Fruit fly (Drosophila melanogaster) whole organism, embryonic: ENCODE data around the gene Gbs-70E.

ENCODE experiments used
- Aef1 ChIP-seq: fragments of 200-800 bp; sonication (Bioruptor generic); IDR thresholded peaks from 3 replicates; pipeline ENCODE4 v1.3.6; 2022; ENCODE audit warnings: missing biosample characterization, missing genetic modification characterization
- CG10209 ChIP-seq: fragments of 200-800 bp; sonication (Bioruptor generic); optimal IDR thresholded peaks from 3 replicates; lab custom pipeline; 2017; ENCODE audit warnings: missing biosample characterization, mild to moderate bottlenecking, missing genetic modification characterization, missing genetic modification reagents
- CG1024 ChIP-seq: fragments of 200-800 bp; sonication (Bioruptor generic); IDR thresholded peaks from 2 replicates; pipeline ENCODE4 v1.3.6; 2022; ENCODE audit warnings: missing biosample characterization, missing genetic modification characterization
- CG10543 ChIP-seq: fragments of 200-800 bp; sonication (Bioruptor generic); optimal IDR thresholded peaks from 3 replicates; lab custom pipeline; 2017; ENCODE audit warnings: missing biosample characterization, mild to moderate bottlenecking, missing genetic modification characterization, moderate library complexity
- CG11695 ChIP-seq: fragments of 200-800 bp; sonication (Bioruptor generic); IDR thresholded peaks from 3 replicates; pipeline ENCODE4 v1.3.6; 2022; ENCODE audit warnings: missing biosample characterization, missing genetic modification characterization
- CG12104 ChIP-seq: fragments of 200-800 bp; sonication (Bioruptor generic); optimal IDR thresholded peaks from 3 replicates; lab custom pipeline; 2016; ENCODE audit warnings: missing biosample characterization, missing genetic modification characterization
- CG15073 ChIP-seq: fragments of 200-800 bp; sonication (Bioruptor generic); optimal IDR thresholded peaks from 2 replicates; lab custom pipeline; 2016; ENCODE audit warnings: missing biosample characterization, missing genetic modification characterization
- CG15479 ChIP-seq: fragments of 200-800 bp; sonication (Bioruptor generic); optimal IDR thresholded peaks from 3 replicates; lab custom pipeline; 2019; ENCODE audit warnings: missing biosample characterization, mild to moderate bottlenecking, missing genetic modification characterization, moderate library complexity
- CG17361 ChIP-seq: fragments of 200-800 bp; sonication (Bioruptor generic); IDR thresholded peaks from 3 replicates; pipeline ENCODE4 v1.3.6; 2022; ENCODE audit warnings: missing biosample characterization, missing genetic modification characterization
- CG17568 ChIP-seq: fragments of 200-800 bp; sonication (Bioruptor generic); optimal IDR thresholded peaks from 2 replicates; lab custom pipeline; 2018; ENCODE audit warnings: missing biosample characterization, mild to moderate bottlenecking, missing genetic modification characterization, moderate library complexity
- CG31365 ChIP-seq: fragments of 200-800 bp; sonication (Bioruptor generic); optimal IDR thresholded peaks from 2 replicates; lab custom pipeline; 2018; ENCODE audit warnings: missing biosample characterization, mild to moderate bottlenecking, missing genetic modification characterization
- CG32767 ChIP-seq: fragments of 200-800 bp; sonication (Bioruptor generic); IDR thresholded peaks from 2 replicates; pipeline ENCODE4 v1.3.6; 2022; ENCODE audit warnings: missing biosample characterization, missing genetic modification characterization
- CG32772 ChIP-seq: fragments of 200-800 bp; sonication (Bioruptor generic); IDR thresholded peaks from 2 replicates; pipeline ENCODE4 v1.3.6; 2022; ENCODE audit warnings: missing biosample characterization, missing genetic modification characterization
- CG3407 ChIP-seq: fragments of 200-800 bp; sonication (Bioruptor generic); optimal IDR thresholded peaks from 2 replicates; lab custom pipeline; 2018; ENCODE audit warnings: missing biosample characterization, mild to moderate bottlenecking, missing genetic modification characterization
- CG34376 ChIP-seq: fragments of 200-800 bp; sonication (Bioruptor generic); optimal IDR thresholded peaks from 2 replicates; lab custom pipeline; 2018; ENCODE audit warnings: missing biosample characterization, mild to moderate bottlenecking, missing genetic modification characterization
- CG3847 ChIP-seq: fragments of 200-800 bp; sonication (Bioruptor generic); IDR thresholded peaks from 2 replicates; pipeline ENCODE4 v1.3.6; 2022; ENCODE audit warnings: missing biosample characterization, missing genetic modification characterization
- CG43689 ChIP-seq: fragments of 200-800 bp; sonication (Bioruptor generic); IDR thresholded peaks from 2 replicates; pipeline ENCODE4 v1.3.6; 2022; ENCODE audit warnings: missing biosample characterization, missing genetic modification characterization
- CG5245 ChIP-seq: fragments of 200-800 bp; sonication (Bioruptor generic); optimal IDR thresholded peaks from 3 replicates; lab custom pipeline; 2016; ENCODE audit warnings: missing biosample characterization, missing genetic modification characterization
- CG7372 ChIP-seq: fragments of 200-800 bp; sonication (Bioruptor generic); IDR thresholded peaks from 2 replicates; pipeline ENCODE4 v1.3.6; 2022; ENCODE audit warnings: missing biosample characterization, missing genetic modification characterization
- CG7987 ChIP-seq: fragments of 200-800 bp; sonication (Bioruptor generic); optimal IDR thresholded peaks from 2 replicates; lab custom pipeline; 2018; ENCODE audit warnings: missing biosample characterization, mild to moderate bottlenecking, missing genetic modification characterization, moderate library complexity
- CG8478 ChIP-seq: fragments of >200 bp; optimal IDR thresholded peaks from 2 replicates; lab custom pipeline; 2018
- CG8944 ChIP-seq: fragments of 200-800 bp; sonication (Bioruptor generic); optimal IDR thresholded peaks from 3 replicates; lab custom pipeline; 2016; ENCODE audit warnings: missing biosample characterization, missing genetic modification characterization
- CG9215 ChIP-seq: fragments of 200-800 bp; sonication (Bioruptor generic); IDR thresholded peaks from 2 replicates; pipeline ENCODE4 v1.3.6; 2022; ENCODE audit warnings: missing biosample characterization, missing genetic modification characterization
- CG9932 ChIP-seq: fragments of 200-800 bp; sonication (Bioruptor generic); IDR thresholded peaks from 2 replicates; pipeline ENCODE4 v1.3.6; 2022; ENCODE audit warnings: missing biosample characterization, missing genetic modification characterization
- D ChIP-seq, 2 experiments: fragments of 200-800 bp in 1 of 2; fragments of >200 bp in 1 of 2; sonication (Bioruptor generic) in 1 of 2; optimal IDR thresholded peaks; 2 replicates in 1 of 2; 3 replicates in 1 of 2; lab custom pipeline; 2017; ENCODE audit warnings: mild to moderate bottlenecking in 1 of 2, missing biosample characterization in 1 of 2, missing genetic modification characterization in 1 of 2, missing genetic modification reagents in 1 of 2
- Ets97D ChIP-seq: fragments of 200-800 bp; sonication (Bioruptor generic); optimal IDR thresholded peaks from 3 replicates; lab custom pipeline; 2016; ENCODE audit warnings: missing biosample characterization, missing genetic modification characterization
- GATAe ChIP-seq: fragments of 200-800 bp; sonication (Bioruptor generic); conservative IDR thresholded peaks from 2 replicates; pipeline ENCODE4 v1.3.6; 2022; ENCODE audit warnings: missing biosample characterization, missing genetic modification characterization
- Max ChIP-seq: fragments of 200-800 bp; sonication (Bioruptor generic); optimal IDR thresholded peaks from 2 replicates; lab custom pipeline; 2016; ENCODE audit warnings: missing biosample characterization, mild to moderate bottlenecking, missing genetic modification characterization
- Poxn ChIP-seq: fragments of 200-800 bp; sonication (Bioruptor generic); IDR thresholded peaks from 2 replicates; pipeline ENCODE4 v1.3.6; 2022; ENCODE audit warnings: missing biosample characterization, missing genetic modification characterization
- YL-1 ChIP-seq: fragments of 200-800 bp; sonication (Bioruptor generic); optimal IDR thresholded peaks from 3 replicates; lab custom pipeline; 2017; ENCODE audit warnings: missing biosample characterization, mild to moderate bottlenecking, missing genetic modification characterization
- aop ChIP-seq: fragments of 200-800 bp; sonication (Bioruptor generic); IDR thresholded peaks from 2 replicates; pipeline ENCODE4 v1.3.6; 2022; ENCODE audit warnings: missing biosample characterization, missing genetic modification characterization
- chn ChIP-seq: fragments of 200-800 bp; sonication (Bioruptor generic); optimal IDR thresholded peaks from 2 replicates; lab custom pipeline; 2016; ENCODE audit warnings: missing biosample characterization, missing genetic modification characterization
- ci ChIP-seq: fragments of 200-800 bp; sonication (Bioruptor generic); IDR thresholded peaks from 3 replicates; pipeline ENCODE4 v1.3.6; 2022; ENCODE audit warnings: missing biosample characterization, missing genetic modification characterization
- cwo ChIP-seq: fragments of 200-800 bp; sonication (Bioruptor generic); optimal IDR thresholded peaks from 3 replicates; lab custom pipeline; 2017; ENCODE audit warnings: missing biosample characterization, missing genetic modification characterization, mild to moderate bottlenecking, moderate library complexity, missing genetic modification reagents
- dmrt11E ChIP-seq: fragments of 200-800 bp; sonication (Bioruptor generic); optimal IDR thresholded peaks from 3 replicates; lab custom pipeline; 2018; ENCODE audit warnings: missing biosample characterization, mild to moderate bottlenecking, missing genetic modification characterization, moderate library complexity
- dmrt99B ChIP-seq: fragments of 200-800 bp; sonication (Bioruptor generic); optimal IDR thresholded peaks from 2 replicates; lab custom pipeline; 2018; ENCODE audit warnings: missing biosample characterization, mild to moderate bottlenecking, missing genetic modification characterization, moderate library complexity
- fd96Cb ChIP-seq: fragments of 200-800 bp; sonication (Bioruptor generic); optimal IDR thresholded peaks from 2 replicates; lab custom pipeline; 2018; ENCODE audit warnings: missing biosample characterization, mild to moderate bottlenecking, missing genetic modification characterization, moderate library complexity
- insv ChIP-seq, 2 experiments: fragments of 200-800 bp; sonication (Bioruptor generic); optimal IDR thresholded peaks; 3 replicates each; lab custom pipeline; 2016 to 2018; ENCODE audit warnings: missing biosample characterization in 2 of 2, missing genetic modification characterization in 2 of 2
- ken ChIP-seq: fragments of 200-800 bp; sonication (Bioruptor generic); IDR thresholded peaks from 3 replicates; pipeline ENCODE4 v1.3.6; 2022; ENCODE audit warnings: missing biosample characterization, missing genetic modification characterization
- lilli ChIP-seq: fragments of 200-800 bp; sonication (Bioruptor generic); optimal IDR thresholded peaks from 3 replicates; lab custom pipeline; 2016; ENCODE audit warnings: missing biosample characterization, missing genetic modification characterization
- pfk ChIP-seq: fragments of 200-800 bp; sonication (Bioruptor generic); optimal IDR thresholded peaks from 2 replicates; lab custom pipeline; 2018; ENCODE audit warnings: missing biosample characterization, mild to moderate bottlenecking, missing genetic modification characterization, moderate library complexity
- pum ChIP-seq: fragments of 200-800 bp; sonication (Bioruptor generic); optimal IDR thresholded peaks from 2 replicates; lab custom pipeline; 2016; ENCODE audit warnings: missing biosample characterization, missing genetic modification characterization
- salm ChIP-seq: fragments of 200-800 bp; sonication (Bioruptor generic); optimal IDR thresholded peaks from 2 replicates; lab custom pipeline; 2018; ENCODE audit warnings: missing biosample characterization, mild to moderate bottlenecking, missing genetic modification characterization
- schlank ChIP-seq: fragments of 200-800 bp; sonication (Bioruptor generic); optimal IDR thresholded peaks from 2 replicates; lab custom pipeline; 2018; ENCODE audit warnings: missing biosample characterization, mild to moderate bottlenecking, missing genetic modification characterization
- sd ChIP-seq: fragments of 200-800 bp; sonication (Bioruptor generic); optimal IDR thresholded peaks from 3 replicates; lab custom pipeline; 2018; ENCODE audit warnings: missing biosample characterization, mild to moderate bottlenecking, missing genetic modification characterization, moderate library complexity
- so ChIP-seq: fragments of 200-800 bp; sonication (Bioruptor generic); IDR thresholded peaks from 3 replicates; pipeline ENCODE4 v1.3.6; 2022; ENCODE audit warnings: missing biosample characterization, missing genetic modification characterization
- sug ChIP-seq: fragments of 200-800 bp; optimal IDR thresholded peaks from 2 replicates; lab custom pipeline; 2019; ENCODE audit warnings: missing biosample characterization, mild to moderate bottlenecking, missing genetic modification characterization, moderate library complexity
- ttk ChIP-seq: fragments of 200-800 bp; sonication (Bioruptor generic); IDR thresholded peaks from 2 replicates; pipeline ENCODE4 v2.1.2; 2022; ENCODE audit warnings: missing biosample characterization, missing genetic modification characterization
- tx ChIP-seq: fragments of 200-800 bp; sonication (Bioruptor generic); optimal IDR thresholded peaks from 2 replicates; lab custom pipeline; 2016; ENCODE audit warnings: missing biosample characterization, missing genetic modification characterization
- vfl ChIP-seq: fragments of 200-800 bp; sonication (Bioruptor generic); optimal IDR thresholded peaks from 2 replicates; lab custom pipeline; 2016; ENCODE audit warnings: missing biosample characterization, missing genetic modification characterization
- vnd ChIP-seq: fragments of 200-800 bp; sonication (Bioruptor generic); IDR thresholded peaks from 3 replicates; pipeline ENCODE4 v1.3.6; 2022; ENCODE audit warnings: missing biosample characterization, missing genetic modification characterization; ENCODE audit not compliant: partially characterized antibody

The Gbs-70E gene

dm6 chr3L:14546918-14547533 lies 3.7 kb downstream of the Gbs-70E start (continued):
- TF ChIP-seq schlank (tag; lab: Kevin White, UChicago): no peak
- peak; percentile 63 for TF ChIP-seq CG34376 (GFP tag; lab: Kevin White, UChicago)
- TF ChIP-seq CG17568 (GFP tag; lab: Kevin White, UChicago): no peak
- peak; percentile 68 for TF ChIP-seq sug (tag; lab: Kevin White, UChicago)
- TF ChIP-seq CG5245 (GFP tag; lab: Kevin White, UChicago): no peak
- TF ChIP-seq YL-1 (GFP tag; lab: Kevin White, UChicago): no peak
- TF ChIP-seq so (GFP tag; lab: Robert Waterston, UW): 0 out of 3 replicates have a peak, but pooled peaks have one; percentile 23
- no peak for TF ChIP-seq CG15073 (GFP tag; lab: Kevin White, UChicago)
- no peak for TF ChIP-seq CG9932 (GFP tag; lab: Robert Waterston, UW)
- no peak for TF ChIP-seq CG3847 (GFP tag; lab: Robert Waterston, UW)
- TF ChIP-seq aop (GFP tag; lab: Robert Waterston, UW): no peak
- TF ChIP-seq Max (GFP tag; lab: Kevin White, UChicago): no peak
- TF ChIP-seq dmrt99B (tag; lab: Kevin White, UChicago): no peak
- no peak for TF ChIP-seq CG7372 (GFP tag; lab: Robert Waterston, UW)
- peak; percentile 22 for TF ChIP-seq CG10543 (GFP tag; lab: Kevin White, UChicago)
- TF ChIP-seq Poxn (GFP tag; lab: Robert Waterston, UW): no peak
- no peak for TF ChIP-seq CG3407 (GFP tag; lab: Kevin White, UChicago)
- no peak for TF ChIP-seq CG10209 (GFP tag; lab: Kevin White, UChicago)
- no peak for TF ChIP-seq CG1024
- no peak for TF ChIP-seq CG9215 (GFP tag; lab: Robert Waterston, UW)
- no peak for TF ChIP-seq tx
- TF ChIP-seq vnd (GFP tag; lab: Robert Waterston, UW): no peak
- no peak for TF ChIP-seq CG32767 (GFP tag; lab: Robert Waterston, UW)
- TF ChIP-seq pfk: no peak
- TF ChIP-seq ken (GFP tag; lab: Robert Waterston, UW): no peak
- TF ChIP-seq CG11695 (GFP tag; lab: Robert Waterston, UW): peak; percentile 88
- TF ChIP-seq CG43689 (GFP tag; lab: Robert Waterston, UW): no peak
- TF ChIP-seq CG31365: no peak
- TF ChIP-seq CG8478: no peak
- TF ChIP-seq CG17361 (GFP tag; lab: Robert Waterston, UW): no peak
- no peak for TF ChIP-seq fd96Cb (tag; lab: Kevin White, UChicago)
- TF ChIP-seq salm: no peak
- TF ChIP-seq ttk: no peak
- no peak for TF ChIP-seq D (optimal IDR thresholded peaks at IDR 0.05; lab: Kevin White, UChicago)
- no peak for TF ChIP-seq D (GFP tag; optimal IDR thresholded peaks at IDR 0.05; lab: Kevin White, UChicago)
- TF ChIP-seq CG15479 (GFP tag; lab: Kevin White, UChicago): peak; percentile 68
- no peak for TF ChIP-seq CG32772 (GFP tag; lab: Robert Waterston, UW)
- no peak for TF ChIP-seq pum (GFP tag; lab: Kevin White, UChicago)
- TF ChIP-seq cwo (GFP tag; lab: Kevin White, UChicago): peak; percentile 29
- no peak for TF ChIP-seq chn (GFP tag; lab: Kevin White, UChicago)
- TF ChIP-seq insv (GFP tag; optimal IDR thresholded peaks at IDR 0.05; lab: Kevin White, UChicago): no peak
- TF ChIP-seq lilli (GFP tag; lab: Kevin White, UChicago): no peak
- TF ChIP-seq CG12104 (GFP tag; lab: Kevin White, UChicago): no peak
- peak; percentile 23 for TF ChIP-seq CG7987 (GFP tag; lab: Kevin White, UChicago)
- no peak for TF ChIP-seq dmrt11E (tag; lab: Kevin White, UChicago)
- 0 out of 3 replicates have a peak, but pooled peaks have one; percentile 32 for TF ChIP-seq ci
- TF ChIP-seq CG8944 (GFP tag; lab: Kevin White, UChicago): no peak
- TF ChIP-seq sd: peak; percentile 73
- TF ChIP-seq GATAe (GFP tag; lab: Robert Waterston, UW): peak; percentile 55; the same call in 1 of the 2 replicates
- no peak for TF ChIP-seq Ets97D (GFP tag; lab: Kevin White, UChicago)
- no peak for TF ChIP-seq Aef1 (GFP tag; lab: Robert Waterston, UW)
- no peak for TF ChIP-seq vfl (GFP tag; lab: Kevin White, UChicago)
